Worm (Caenorhabditis elegans) whole organism, L2 larva: Measurements from ENCODE around the gene tebp-1.

Source experiments
- C34F6.9 ChIP-seq: fragments of 150-350 bp; optimal IDR thresholded peaks from 2 replicates; lab custom pipeline; 2014; ENCODE audit warnings: missing biosample characterization, missing genetic modification characterization
- F13H6.1 ChIP-seq: sonication (generic microtip); optimal IDR thresholded peaks from 2 replicates; lab custom pipeline; 2016; ENCODE audit warnings: missing genetic modification characterization, missing compliant biosample characterization
- R02D3.7 ChIP-seq: fragments of 150-350 bp; optimal IDR thresholded peaks from 2 replicates; lab custom pipeline; 2014; ENCODE audit warnings: missing biosample characterization, missing genetic modification characterization
- ZK546.5 ChIP-seq: sonication (generic microtip); optimal IDR thresholded peaks from 2 replicates; lab custom pipeline; 2017; ENCODE audit warnings: missing biosample characterization, missing genetic modification characterization
- alr-1 ChIP-seq: fragments of 150-350 bp; optimal IDR thresholded peaks from 2 replicates; lab custom pipeline; 2014; ENCODE audit warnings: missing biosample characterization, missing genetic modification characterization
- aly-2 ChIP-seq: fragments of 150-350 bp; optimal IDR thresholded peaks from 2 replicates; lab custom pipeline; 2014; ENCODE audit warnings: missing biosample characterization, missing genetic modification characterization
- ama-1 ChIP-seq: fragments of 150-350 bp; optimal IDR thresholded peaks from 2 replicates; lab custom pipeline; 2018; ENCODE audit warnings: inconsistent platforms
- blmp-1 ChIP-seq: sonication (generic microtip); optimal IDR thresholded peaks from 2 replicates; lab custom pipeline; 2017; ENCODE audit warnings: missing genetic modification characterization, mild to moderate bottlenecking, missing compliant biosample characterization, antibody characterized with exemption, moderate library complexity; ENCODE audit not compliant: insufficient read depth
- ceh-16 ChIP-seq: fragments of 150-350 bp; optimal IDR thresholded peaks from 2 replicates; lab custom pipeline; 2014; ENCODE audit warnings: missing biosample characterization, missing genetic modification characterization
- ceh-82 ChIP-seq: fragments of 150-350 bp; optimal IDR thresholded peaks from 2 replicates; lab custom pipeline; 2014; ENCODE audit warnings: missing biosample characterization, missing genetic modification characterization
- crh-2 ChIP-seq: sonication (generic microtip); optimal IDR thresholded peaks from 2 replicates; lab custom pipeline; 2017; ENCODE audit warnings: missing biosample characterization, missing genetic modification characterization
- dmd-4 ChIP-seq: sonication (generic microtip); optimal IDR thresholded peaks from 2 replicates; lab custom pipeline; 2017; ENCODE audit warnings: missing biosample characterization, missing genetic modification characterization
- egl-27 ChIP-seq: sonication (generic microtip); optimal IDR thresholded peaks from 3 replicates; lab custom pipeline; 2017; ENCODE audit warnings: missing biosample characterization, missing genetic modification reagents, missing genetic modification characterization
- elt-1 ChIP-seq: fragments of 150-350 bp; optimal IDR thresholded peaks from 2 replicates; lab custom pipeline; 2014; ENCODE audit warnings: missing biosample characterization, missing genetic modification characterization
- elt-3 ChIP-seq: sonication (generic microtip); optimal IDR thresholded peaks from 2 replicates; lab custom pipeline; 2017; ENCODE audit warnings: missing biosample characterization, missing genetic modification characterization
- fos-1 ChIP-seq: fragments of 150-350 bp; optimal IDR thresholded peaks from 2 replicates; lab custom pipeline; 2014; ENCODE audit warnings: missing biosample characterization, missing genetic modification characterization
- gmeb-1 ChIP-seq: fragments of 150-350 bp; optimal IDR thresholded peaks from 2 replicates; lab custom pipeline; 2014; ENCODE audit warnings: missing biosample characterization, missing genetic modification characterization
- lin-11 ChIP-seq: fragments of 150-350 bp; sonication (generic microtip); optimal IDR thresholded peaks from 2 replicates; lab custom pipeline; 2014; ENCODE audit warnings: missing biosample characterization, missing genetic modification characterization, inconsistent platforms, mixed read lengths
- lin-13 ChIP-seq: fragments of 150-350 bp; optimal IDR thresholded peaks from 2 replicates; lab custom pipeline; 2014; ENCODE audit warnings: missing biosample characterization, missing genetic modification reagents, missing genetic modification characterization
- lin-39 ChIP-seq: fragments of 150-350 bp; optimal IDR thresholded peaks from 2 replicates; lab custom pipeline; 2014; ENCODE audit warnings: missing biosample characterization, missing genetic modification reagents, missing genetic modification characterization
- lsy-2 ChIP-seq, 2 experiments: fragments of 150-350 bp in 1 of 2; sonication (generic microtip) in 1 of 2; optimal IDR thresholded peaks; 2 replicates each; lab custom pipeline; 2014 to 2017; ENCODE audit warnings: missing biosample characterization in 2 of 2, missing genetic modification characterization in 2 of 2
- mab-5 ChIP-seq: fragments of 150-350 bp; optimal IDR thresholded peaks from 2 replicates; lab custom pipeline; 2014; ENCODE audit warnings: missing biosample characterization, missing genetic modification characterization
- mbf-1 ChIP-seq: sonication (generic microtip); optimal IDR thresholded peaks from 2 replicates; lab custom pipeline; 2017; ENCODE audit warnings: missing biosample characterization, missing genetic modification characterization
- mdl-1 ChIP-seq, 2 experiments: fragments of 150-350 bp in 1 of 2; sonication (generic microtip) in 1 of 2; optimal IDR thresholded peaks; 2 replicates each; lab custom pipeline; 2017; ENCODE audit warnings: missing biosample characterization in 2 of 2, missing genetic modification characterization in 2 of 2
- nhr-10 ChIP-seq: sonication (generic microtip); optimal IDR thresholded peaks from 2 replicates; lab custom pipeline; 2017; ENCODE audit warnings: missing biosample characterization, missing genetic modification characterization
- nhr-11 ChIP-seq: fragments of 150-350 bp; optimal IDR thresholded peaks from 2 replicates; lab custom pipeline; 2014; ENCODE audit warnings: missing biosample characterization, missing genetic modification characterization
- nhr-12 ChIP-seq: fragments of 150-350 bp; optimal IDR thresholded peaks from 2 replicates; lab custom pipeline; 2014; ENCODE audit warnings: missing biosample characterization, missing genetic modification characterization
- nhr-129 ChIP-seq: fragments of 150-350 bp; optimal IDR thresholded peaks from 2 replicates; lab custom pipeline; 2014; ENCODE audit warnings: missing biosample characterization, missing genetic modification characterization
- nhr-21 ChIP-seq: fragments of 150-350 bp; optimal IDR thresholded peaks from 2 replicates; lab custom pipeline; 2014; ENCODE audit warnings: missing biosample characterization, missing genetic modification characterization
- nhr-23 ChIP-seq: fragments of 150-350 bp; optimal IDR thresholded peaks from 2 replicates; lab custom pipeline; 2014; ENCODE audit warnings: missing biosample characterization, missing genetic modification reagents, missing genetic modification characterization
- nhr-237 ChIP-seq: fragments of 150-350 bp; optimal IDR thresholded peaks from 2 replicates; lab custom pipeline; 2014; ENCODE audit warnings: missing biosample characterization, missing genetic modification characterization
- nhr-25 ChIP-seq: fragments of 150-350 bp; sonication (generic microtip); optimal IDR thresholded peaks from 3 replicates; lab custom pipeline; 2014; ENCODE audit warnings: missing biosample characterization, missing genetic modification characterization
- nhr-6 ChIP-seq: fragments of 150-350 bp; optimal IDR thresholded peaks from 2 replicates; lab custom pipeline; 2014; ENCODE audit warnings: missing biosample characterization, missing genetic modification characterization
- nhr-77 ChIP-seq: fragments of 150-350 bp; optimal IDR thresholded peaks from 2 replicates; lab custom pipeline; 2014; ENCODE audit warnings: missing biosample characterization, missing genetic modification characterization
- peb-1 ChIP-seq: fragments of 150-350 bp; optimal IDR thresholded peaks from 2 replicates; lab custom pipeline; 2014; ENCODE audit warnings: missing biosample characterization, missing genetic modification characterization
- sem-4 ChIP-seq: fragments of 150-350 bp; optimal IDR thresholded peaks from 2 replicates; lab custom pipeline; 2014; ENCODE audit warnings: missing biosample characterization, missing genetic modification reagents, missing genetic modification characterization
- skn-1 ChIP-seq: sonication (generic microtip); optimal IDR thresholded peaks from 2 replicates; lab custom pipeline; 2017; ENCODE audit warnings: missing biosample characterization, missing genetic modification characterization
- sma-3 ChIP-seq: sonication (generic microtip); optimal IDR thresholded peaks from 2 replicates; lab custom pipeline; 2016; ENCODE audit warnings: missing genetic modification reagents, missing genetic modification characterization, missing compliant biosample characterization
- sma-9 ChIP-seq, 2 experiments: fragments of 150-350 bp in 1 of 2; sonication (generic microtip) in 1 of 2; optimal IDR thresholded peaks; 2 replicates each; lab custom pipeline; 2014 to 2016; ENCODE audit warnings: missing genetic modification characterization in 2 of 2, mild to moderate bottlenecking in 1 of 2, missing biosample characterization in 1 of 2, missing compliant biosample characterization in 1 of 2, missing genetic modification reagents in 1 of 2, moderate library complexity in 1 of 2
- snpc-4 ChIP-seq: fragments of 150-350 bp; optimal IDR thresholded peaks from 2 replicates; lab custom pipeline; 2014; ENCODE audit warnings: missing biosample characterization, missing genetic modification characterization
- unc-39 ChIP-seq: fragments of 150-350 bp; optimal IDR thresholded peaks from 2 replicates; lab custom pipeline; 2014; ENCODE audit warnings: missing biosample characterization, missing genetic modification characterization
- unc-55 ChIP-seq: fragments of 150-350 bp; sonication (generic microtip); optimal IDR thresholded peaks from 3 replicates; lab custom pipeline; 2014; ENCODE audit warnings: missing biosample characterization, missing genetic modification reagents, missing genetic modification characterization
- unc-62 ChIP-seq: fragments of 150-350 bp; optimal IDR thresholded peaks from 2 replicates; lab custom pipeline; 2014; ENCODE audit warnings: missing biosample characterization, missing genetic modification reagents, missing genetic modification characterization
- zag-1 ChIP-seq: fragments of 150-350 bp; optimal IDR thresholded peaks from 2 replicates; lab custom pipeline; 2014; ENCODE audit warnings: missing biosample characterization, missing genetic modification characterization
- ztf-1 ChIP-seq: fragments of 200-800 bp; sonication (Bioruptor generic); conservative IDR thresholded peaks from 2 replicates; pipeline ENCODE4 v1.3.6; 2022; ENCODE audit warnings: missing genetic modification characterization, missing compliant biosample characterization
- ztf-11 ChIP-seq: sonication (generic microtip); optimal IDR thresholded peaks from 2 replicates; lab custom pipeline; 2017; ENCODE audit warnings: missing biosample characterization, missing genetic modification characterization
- ztf-4 ChIP-seq: fragments of 150-350 bp; optimal IDR thresholded peaks from 2 replicates; lab custom pipeline; 2014; ENCODE audit warnings: missing biosample characterization, missing genetic modification characterization

The tebp-1 gene

DNA sequence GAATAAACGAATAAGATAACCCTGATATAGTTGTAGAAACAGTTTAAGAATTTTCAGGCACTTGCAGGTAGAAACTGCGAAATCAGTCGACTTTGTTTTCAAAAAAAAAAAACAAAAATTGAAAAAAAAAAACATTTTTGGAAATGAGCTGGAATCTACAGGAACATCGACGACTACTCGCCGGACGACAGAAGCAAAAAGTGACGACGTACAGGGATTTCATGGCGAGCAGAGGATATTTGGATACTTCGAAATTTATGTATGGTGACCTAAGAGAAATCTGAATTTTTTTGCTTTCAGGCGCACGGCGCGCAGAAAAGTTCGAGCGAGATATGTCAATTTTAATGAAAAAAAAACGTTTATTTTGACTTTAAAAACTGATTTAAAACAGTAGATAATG, 39.3 kb downstream of the tebp-1 start:
- no peak for TF ChIP-seq unc-39 (tag; lab: Kevin White, UChicago)
- TF ChIP-seq nhr-77 (tag; lab: Kevin White, UChicago) = no peak
- no peak for TF ChIP-seq nhr-12 (tag; lab: Kevin White, UChicago)
- TF ChIP-seq nhr-23 (tag; lab: Kevin White, UChicago) = no peak
- TF ChIP-seq snpc-4 (tag; lab: Kevin White, UChicago) = no peak
- TF ChIP-seq nhr-11 = no peak
- no peak for TF ChIP-seq egl-27
- no peak for TF ChIP-seq elt-3
- TF ChIP-seq skn-1 (tag; lab: Kevin White, UChicago) = no peak

DNA sequence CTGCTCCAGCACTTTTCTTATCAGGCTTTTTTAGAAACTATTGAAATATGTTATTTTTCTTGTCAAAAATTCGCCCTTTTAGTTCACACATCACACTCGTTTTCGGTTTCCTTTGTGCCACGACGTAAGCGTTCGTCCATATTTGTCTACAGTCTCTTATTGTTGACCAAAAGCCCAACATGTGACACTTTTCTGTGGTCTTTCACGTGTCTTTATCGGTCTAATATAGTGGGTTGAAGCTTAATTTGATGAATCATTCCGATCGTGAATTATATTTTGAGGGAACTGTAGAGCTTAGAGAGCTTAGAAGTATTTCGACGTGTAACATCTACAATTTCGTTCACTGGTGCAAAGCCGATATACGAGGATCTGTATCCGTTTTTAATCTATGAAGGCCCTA, 42.4 kb downstream of the tebp-1 start:
- TF ChIP-seq nhr-25 (tag; lab: Kevin White, UChicago) (no peak), F13H6.1 (tag; lab: Kevin White, UChicago) (peak; percentile 33), nhr-129 (peak; percentile 19), lsy-2 (tag; optimal IDR thresholded peaks at IDR 0.05; lab: Kevin White, UChicago) (peak in 1 of 2 experiments; percentile 5), lin-11 (tag; lab: Kevin White, UChicago) (no peak), blmp-1 (tag; lab: Kevin White, UChicago) (no peak), R02D3.7 (tag; lab: Kevin White, UChicago) (no peak), ztf-4 (tag; lab: Kevin White, UChicago) (no peak), egl-27 (no peak), crh-2 (tag; lab: Kevin White, UChicago) (peak; percentile 44), unc-62 (GFP tag; lab: Kevin White, UChicago) (no peak)

- TF ChIP-seq zag-1 (tag; lab: Kevin White, UChicago) (no peak), nhr-25 (tag; lab: Kevin White, UChicago) (peak; percentile 94), nhr-10 (no peak), nhr-77 (tag; lab: Kevin White, UChicago) (peak; percentile 77), lin-39 (tag; lab: Kevin White, UChicago) (no peak), crh-2 (tag; lab: Kevin White, UChicago) (peak; percentile 59), ceh-16 (tag; lab: Kevin White, UChicago) (peak; percentile 40), snpc-4 (tag; lab: Kevin White, UChicago) (no peak), lin-13 (GFP tag; lab: Kevin White, UChicago) (no peak), unc-55 (GFP tag; lab: Kevin White, UChicago) (peak; percentile 57), sem-4 (peak; percentile 90), sma-9 (GFP tag; optimal IDR thresholded peaks at IDR 0.05; lab: Kevin White, UChicago) (peak; percentile 66), sma-9 (tag; optimal IDR thresholded peaks at IDR 0.05; lab: Kevin White, UChicago) (no peak), ZK546.5 (tag; lab: Kevin White, UChicago) (no peak), elt-3 (no peak), skn-1 (tag; lab: Kevin White, UChicago) (no peak), mdl-1 (tag; optimal IDR thresholded peaks at IDR 0.05; lab: Kevin White, UChicago) (peak; percentile 23 to 52), ama-1 (lab: Kevin White, UChicago) (no peak), nhr-129 (peak; percentile 82), mbf-1 (tag; lab: Kevin White, UChicago) (no peak), dmd-4 (no peak), nhr-12 (tag; lab: Kevin White, UChicago) (no peak), fos-1 (tag; lab: Kevin White, UChicago) (peak; percentile 84), peb-1 (tag; lab: Kevin White, UChicago) (no peak), alr-1 (tag; lab: Kevin White, UChicago) (no peak), egl-27 (peak; percentile 31), nhr-237 (tag; lab: Kevin White, UChicago) (no peak), mab-5 (tag; lab: Kevin White, UChicago) (peak; percentile 52), aly-2 (tag; lab: Kevin White, UChicago) (no peak), unc-39 (tag; lab: Kevin White, UChicago) (no peak), F13H6.1 (tag; lab: Kevin White, UChicago) (peak; percentile 92), C34F6.9 (tag; lab: Kevin White, UChicago) (peak; percentile 83), gmeb-1 (tag; lab: Kevin White, UChicago) (peak; percentile 28), R02D3.7 (tag; lab: Kevin White, UChicago) (no peak), ztf-11 (tag; lab: Kevin White, UChicago) (no peak), sma-3 (GFP tag; lab: Kevin White, UChicago) (peak; percentile 87), lin-11 (tag; lab: Kevin White, UChicago) (peak; percentile 7), nhr-21 (peak; percentile 93), unc-62 (GFP tag; lab: Kevin White, UChicago) (peak; percentile 23), blmp-1 (tag; lab: Kevin White, UChicago) (peak; percentile 43), elt-1 (tag; lab: Kevin White, UChicago) (no peak), ztf-1 (GFP tag; lab: Robert Waterston, UW) (no peak), nhr-6 (peak; percentile 25), ceh-82 (tag; lab: Kevin White, UChicago) (no peak), nhr-11 (no peak)
Observed at ce11 chrII:14404741-14405488, 43.1 kb downstream of the tebp-1 start.
